Worm (Caenorhabditis elegans) whole organism, L2 larva: ENCODE measurements around the gene H35B03.2.

Experiments used
- alr-1 ChIP-seq: fragments of 150-350 bp; optimal IDR thresholded peaks from 2 replicates; lab custom pipeline; 2014; ENCODE audit warnings: missing biosample characterization, missing genetic modification characterization
- blmp-1 ChIP-seq: sonication (generic microtip); optimal IDR thresholded peaks from 2 replicates; lab custom pipeline; 2017; ENCODE audit warnings: missing genetic modification characterization, mild to moderate bottlenecking, missing compliant biosample characterization, antibody characterized with exemption, moderate library complexity; ENCODE audit not compliant: insufficient read depth
- ceh-82 ChIP-seq: fragments of 150-350 bp; optimal IDR thresholded peaks from 2 replicates; lab custom pipeline; 2014; ENCODE audit warnings: missing biosample characterization, missing genetic modification characterization
- crh-2 ChIP-seq: sonication (generic microtip); optimal IDR thresholded peaks from 2 replicates; lab custom pipeline; 2017; ENCODE audit warnings: missing biosample characterization, missing genetic modification characterization
- elt-3 ChIP-seq: sonication (generic microtip); optimal IDR thresholded peaks from 2 replicates; lab custom pipeline; 2017; ENCODE audit warnings: missing biosample characterization, missing genetic modification characterization
- fos-1 ChIP-seq: fragments of 150-350 bp; optimal IDR thresholded peaks from 2 replicates; lab custom pipeline; 2014; ENCODE audit warnings: missing biosample characterization, missing genetic modification characterization
- mab-5 ChIP-seq: fragments of 150-350 bp; optimal IDR thresholded peaks from 2 replicates; lab custom pipeline; 2014; ENCODE audit warnings: missing biosample characterization, missing genetic modification characterization
- mdl-1 ChIP-seq, 2 experiments: fragments of 150-350 bp in 1 of 2; sonication (generic microtip) in 1 of 2; optimal IDR thresholded peaks; 2 replicates each; lab custom pipeline; 2017; ENCODE audit warnings: missing biosample characterization in 2 of 2, missing genetic modification characterization in 2 of 2
- nhr-11 ChIP-seq: fragments of 150-350 bp; optimal IDR thresholded peaks from 2 replicates; lab custom pipeline; 2014; ENCODE audit warnings: missing biosample characterization, missing genetic modification characterization
- nhr-12 ChIP-seq: fragments of 150-350 bp; optimal IDR thresholded peaks from 2 replicates; lab custom pipeline; 2014; ENCODE audit warnings: missing biosample characterization, missing genetic modification characterization
- nhr-23 ChIP-seq: fragments of 150-350 bp; optimal IDR thresholded peaks from 2 replicates; lab custom pipeline; 2014; ENCODE audit warnings: missing biosample characterization, missing genetic modification reagents, missing genetic modification characterization
- nhr-25 ChIP-seq: fragments of 150-350 bp; sonication (generic microtip); optimal IDR thresholded peaks from 3 replicates; lab custom pipeline; 2014; ENCODE audit warnings: missing biosample characterization, missing genetic modification characterization

DNA sequence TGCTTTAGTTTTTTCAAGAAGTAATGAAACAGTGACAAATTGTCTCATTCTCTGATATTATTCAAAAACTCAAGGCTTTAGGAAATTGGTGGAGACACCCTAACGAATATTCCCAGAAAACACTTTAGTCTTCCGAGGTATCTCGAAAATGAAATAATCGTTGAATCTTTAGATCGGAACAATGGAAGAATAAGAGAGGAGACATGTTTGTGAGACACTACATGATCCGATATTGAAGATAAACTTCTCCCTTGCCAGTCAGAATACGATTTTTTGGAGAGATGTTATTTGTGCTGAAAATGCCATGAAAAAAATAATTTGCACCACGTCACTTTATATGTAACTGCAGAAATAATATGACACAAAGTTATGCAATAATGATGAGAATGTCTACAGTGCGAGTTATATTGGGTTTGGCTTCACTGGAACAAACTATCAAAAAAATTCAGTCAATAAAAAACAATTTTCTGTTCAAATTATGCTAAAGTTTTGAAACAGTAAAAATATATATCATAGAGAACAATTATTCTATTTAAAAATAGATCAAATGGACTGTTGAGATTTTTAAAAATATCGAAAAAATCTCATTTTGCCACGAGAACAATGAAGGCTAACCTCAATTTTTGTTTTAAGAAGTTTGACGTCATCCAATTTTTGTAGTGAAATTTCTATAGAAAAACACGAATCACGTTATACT, 29.9 kb upstream of the H35B03.2 start:
- TF ChIP-seq fos-1 (tag; lab: Kevin White, UChicago) (no peak), nhr-23 (tag; lab: Kevin White, UChicago) (no peak), blmp-1 (tag; lab: Kevin White, UChicago) (no peak), mab-5 (tag; lab: Kevin White, UChicago) (no peak), nhr-11 (tag; lab: Kevin White, UChicago) (no peak), nhr-12 (tag; lab: Kevin White, UChicago) (no peak), ceh-82 (tag; lab: Kevin White, UChicago) (no peak), elt-3 (tag; lab: Kevin White, UChicago) (no peak), mdl-1 (tag; optimal IDR thresholded peaks at IDR 0.05; lab: Kevin White, UChicago) (no peak), alr-1 (tag; lab: Kevin White, UChicago) (no peak), nhr-25 (tag; lab: Kevin White, UChicago) (no peak), crh-2 (tag; lab: Kevin White, UChicago) (no peak)
